Fruit fly (Drosophila melanogaster) whole organism, prepupa: ENCODE data around the gene CG16734.

Source experiments
- Blimp-1 ChIP-seq: fragments of 200-800 bp; sonication (Bioruptor generic); optimal IDR thresholded peaks from 3 replicates; lab custom pipeline; 2017; ENCODE audit warnings: missing biosample characterization, missing genetic modification characterization, mild to moderate bottlenecking, moderate library complexity, missing genetic modification reagents
- CG10631 ChIP-seq: fragments of 200-800 bp; sonication (Bioruptor generic); optimal IDR thresholded peaks from 2 replicates; lab custom pipeline; 2016; ENCODE audit warnings: missing biosample characterization, missing genetic modification characterization
- CG10669 ChIP-seq: fragments of 200-800 bp; sonication (Bioruptor generic); optimal IDR thresholded peaks from 3 replicates; lab custom pipeline; 2018; ENCODE audit warnings: missing biosample characterization, mild to moderate bottlenecking, missing genetic modification characterization, moderate library complexity
- CG11902 ChIP-seq: fragments of 200-800 bp; sonication (Bioruptor generic); optimal IDR thresholded peaks from 3 replicates; lab custom pipeline; 2016; ENCODE audit warnings: missing biosample characterization, missing genetic modification characterization
- CG15336 ChIP-seq: fragments of 200-800 bp; sonication (Bioruptor generic); IDR thresholded peaks from 2 replicates; pipeline ENCODE4 v1.3.6; 2022; ENCODE audit warnings: missing biosample characterization, missing genetic modification characterization
- CG1621 ChIP-seq: fragments of 200-800 bp; sonication (Bioruptor generic); optimal IDR thresholded peaks from 3 replicates; lab custom pipeline; 2018; ENCODE audit warnings: missing biosample characterization, mild to moderate bottlenecking, missing genetic modification characterization
- CG16779 ChIP-seq: fragments of 200-800 bp; sonication (Bioruptor generic); optimal IDR thresholded peaks from 3 replicates; lab custom pipeline; 2017; ENCODE audit warnings: missing biosample characterization, mild to moderate bottlenecking, missing genetic modification characterization
- CG3032 ChIP-seq: fragments of 200-800 bp; optimal IDR thresholded peaks from 2 replicates; lab custom pipeline; 2019; ENCODE audit warnings: missing biosample characterization, mild to moderate bottlenecking, missing genetic modification characterization, moderate library complexity
- CG32006 ChIP-seq: fragments of 200-800 bp; sonication (Bioruptor generic); optimal IDR thresholded peaks from 3 replicates; lab custom pipeline; 2017; ENCODE audit warnings: missing biosample characterization, mild to moderate bottlenecking, missing genetic modification characterization
- CG3919 ChIP-seq: fragments of 200-800 bp; sonication (Bioruptor generic); optimal IDR thresholded peaks from 3 replicates; lab custom pipeline; 2016; ENCODE audit warnings: missing biosample characterization, missing genetic modification characterization
- CG4318 ChIP-seq: fragments of 200-800 bp; sonication (Bioruptor generic); optimal IDR thresholded peaks from 3 replicates; lab custom pipeline; 2017; ENCODE audit warnings: missing biosample characterization, mild to moderate bottlenecking, missing genetic modification characterization
- CG6163 ChIP-seq: fragments of 200-800 bp; sonication (Bioruptor generic); IDR thresholded peaks from 3 replicates; pipeline ENCODE4 v1.3.6; 2022; ENCODE audit warnings: missing biosample characterization, missing genetic modification characterization
- CG6276 ChIP-seq: fragments of 200-800 bp; sonication (Bioruptor generic); optimal IDR thresholded peaks from 2 replicates; lab custom pipeline; 2017; ENCODE audit warnings: missing biosample characterization, mild to moderate bottlenecking, missing genetic modification characterization
- CG6792 ChIP-seq: fragments of 200-800 bp; sonication (Bioruptor generic); optimal IDR thresholded peaks from 3 replicates; lab custom pipeline; 2016; ENCODE audit warnings: missing biosample characterization, missing genetic modification characterization
- CG7368 ChIP-seq: fragments of 200-800 bp; sonication (Bioruptor generic); optimal IDR thresholded peaks from 3 replicates; lab custom pipeline; 2016; ENCODE audit warnings: missing biosample characterization, missing genetic modification characterization
- CG8119 ChIP-seq: fragments of 200-800 bp; sonication (Bioruptor generic); IDR thresholded peaks from 3 replicates; pipeline ENCODE4 v1.3.6; 2022; ENCODE audit warnings: missing biosample characterization, missing genetic modification characterization
- CG8319 ChIP-seq: fragments of 200-800 bp; sonication (Bioruptor generic); optimal IDR thresholded peaks from 3 replicates; lab custom pipeline; 2016; ENCODE audit warnings: missing biosample characterization, missing genetic modification characterization
- CG8632 ChIP-seq: fragments of 200-800 bp; sonication (Bioruptor generic); optimal IDR thresholded peaks from 3 replicates; lab custom pipeline; 2016; ENCODE audit warnings: missing biosample characterization, missing genetic modification characterization
- CG9139 ChIP-seq: fragments of 200-800 bp; sonication (Bioruptor generic); optimal IDR thresholded peaks from 3 replicates; lab custom pipeline; 2017; ENCODE audit warnings: missing biosample characterization, mild to moderate bottlenecking, missing genetic modification characterization
- Eip75B ChIP-seq: fragments of 200-800 bp; sonication (Bioruptor generic); optimal IDR thresholded peaks from 3 replicates; lab custom pipeline; 2016; ENCODE audit warnings: missing biosample characterization, missing genetic modification characterization
- Eip78C ChIP-seq: fragments of 200-800 bp; sonication (Bioruptor generic); peaks from one replicate; lab custom pipeline; 2016; ENCODE audit warnings: missing biosample characterization, missing genetic modification characterization
- Eip93F ChIP-seq: fragments of 200-800 bp; sonication (Bioruptor generic); optimal IDR thresholded peaks from 2 replicates; lab custom pipeline; 2016; ENCODE audit warnings: missing biosample characterization, mild to moderate bottlenecking, missing genetic modification characterization
- Hr38 ChIP-seq: sonication (Bioruptor generic); optimal IDR thresholded peaks from 2 replicates; lab custom pipeline; 2016; ENCODE audit warnings: missing biosample characterization, missing genetic modification characterization
- Hr4 ChIP-seq: fragments of 200-800 bp; sonication (Bioruptor generic); optimal IDR thresholded peaks from 3 replicates; lab custom pipeline; 2016; ENCODE audit warnings: missing biosample characterization, missing genetic modification characterization
- Lpt ChIP-seq: fragments of 200-800 bp; sonication (Bioruptor generic); optimal IDR thresholded peaks from 3 replicates; lab custom pipeline; 2016; ENCODE audit warnings: missing biosample characterization, missing genetic modification characterization
- OdsH ChIP-seq: fragments of 200-800 bp; sonication (Bioruptor generic); optimal IDR thresholded peaks from 3 replicates; lab custom pipeline; 2016; ENCODE audit warnings: missing biosample characterization, missing genetic modification characterization
- Smox ChIP-seq: fragments of 200-800 bp; sonication (Bioruptor generic); optimal IDR thresholded peaks from 3 replicates; lab custom pipeline; 2016; ENCODE audit warnings: missing biosample characterization, missing genetic modification characterization
- Sox14 ChIP-seq: fragments of 200-800 bp; sonication (Bioruptor generic); optimal IDR thresholded peaks from 3 replicates; lab custom pipeline; 2016; ENCODE audit warnings: missing biosample characterization, missing genetic modification characterization
- Sox15 ChIP-seq: fragments of 200-800 bp; sonication (Bioruptor generic); optimal IDR thresholded peaks from 3 replicates; lab custom pipeline; 2016; ENCODE audit warnings: missing biosample characterization, missing genetic modification characterization
- cyc ChIP-seq: fragments of 200-800 bp; sonication (Bioruptor generic); optimal IDR thresholded peaks from 3 replicates; lab custom pipeline; 2016; ENCODE audit warnings: missing biosample characterization, missing genetic modification characterization
- eg ChIP-seq: fragments of 200-800 bp; sonication (Bioruptor generic); IDR thresholded peaks from 3 replicates; pipeline ENCODE4 v1.3.6; 2022; ENCODE audit warnings: missing biosample characterization, missing genetic modification characterization
- esn ChIP-seq: fragments of 200-800 bp; sonication (Bioruptor generic); optimal IDR thresholded peaks from 2 replicates; lab custom pipeline; 2016; ENCODE audit warnings: missing biosample characterization, mild to moderate bottlenecking, missing genetic modification characterization, moderate library complexity
- fd59A ChIP-seq: fragments of 200-800 bp; sonication (Bioruptor generic); optimal IDR thresholded peaks from 2 replicates; lab custom pipeline; 2017; ENCODE audit warnings: missing biosample characterization, mild to moderate bottlenecking, missing genetic modification characterization, missing genetic modification reagents
- fd85E ChIP-seq: fragments of 200-800 bp; sonication (Bioruptor generic); optimal IDR thresholded peaks from 3 replicates; lab custom pipeline; 2016; ENCODE audit warnings: missing biosample characterization, missing genetic modification characterization
- fkh ChIP-seq: fragments of 200-800 bp; sonication (Bioruptor generic); optimal IDR thresholded peaks from 3 replicates; lab custom pipeline; 2017; ENCODE audit warnings: missing biosample characterization, mild to moderate bottlenecking, missing genetic modification characterization, moderate library complexity
- lz ChIP-seq: fragments of 200-800 bp; sonication (Bioruptor generic); optimal IDR thresholded peaks from 3 replicates; lab custom pipeline; 2016; ENCODE audit warnings: missing biosample characterization, missing genetic modification characterization
- net ChIP-seq: fragments of 200-800 bp; sonication (Bioruptor generic); optimal IDR thresholded peaks from 3 replicates; lab custom pipeline; 2016; ENCODE audit warnings: missing biosample characterization, missing genetic modification characterization
- pdm3 ChIP-seq: fragments of 200-800 bp; sonication (Bioruptor generic); optimal IDR thresholded peaks from 3 replicates; lab custom pipeline; 2016; ENCODE audit warnings: missing biosample characterization, missing genetic modification characterization
- salr ChIP-seq, 2 experiments: fragments of 200-800 bp; sonication (Bioruptor generic); optimal IDR thresholded peaks; 3 replicates each; lab custom pipeline; 2016 to 2018; ENCODE audit warnings: missing biosample characterization in 2 of 2, missing genetic modification characterization in 2 of 2, mild to moderate bottlenecking in 1 of 2
- spab ChIP-seq: fragments of 200-800 bp; sonication (Bioruptor generic); optimal IDR thresholded peaks from 2 replicates; lab custom pipeline; 2017; ENCODE audit warnings: missing biosample characterization, mild to moderate bottlenecking, missing genetic modification characterization, missing genetic modification reagents
- ss ChIP-seq, 2 experiments: fragments of 200-800 bp; sonication (Bioruptor generic); optimal IDR thresholded peaks; 2 replicates in 1 of 2; 3 replicates in 1 of 2; lab custom pipeline; 2017 to 2018; ENCODE audit warnings: mild to moderate bottlenecking in 2 of 2, missing biosample characterization in 2 of 2, missing genetic modification characterization in 2 of 2, moderate library complexity in 1 of 2
- svp ChIP-seq: fragments of 200-800 bp; sonication (Bioruptor generic); peaks from one replicate; lab custom pipeline; 2016; ENCODE audit warnings: missing biosample characterization, missing genetic modification characterization
- topi ChIP-seq: fragments of 200-800 bp; sonication (Bioruptor generic); optimal IDR thresholded peaks from 3 replicates; lab custom pipeline; 2016; ENCODE audit warnings: missing biosample characterization, missing genetic modification characterization

Gene CG16734

DNA sequence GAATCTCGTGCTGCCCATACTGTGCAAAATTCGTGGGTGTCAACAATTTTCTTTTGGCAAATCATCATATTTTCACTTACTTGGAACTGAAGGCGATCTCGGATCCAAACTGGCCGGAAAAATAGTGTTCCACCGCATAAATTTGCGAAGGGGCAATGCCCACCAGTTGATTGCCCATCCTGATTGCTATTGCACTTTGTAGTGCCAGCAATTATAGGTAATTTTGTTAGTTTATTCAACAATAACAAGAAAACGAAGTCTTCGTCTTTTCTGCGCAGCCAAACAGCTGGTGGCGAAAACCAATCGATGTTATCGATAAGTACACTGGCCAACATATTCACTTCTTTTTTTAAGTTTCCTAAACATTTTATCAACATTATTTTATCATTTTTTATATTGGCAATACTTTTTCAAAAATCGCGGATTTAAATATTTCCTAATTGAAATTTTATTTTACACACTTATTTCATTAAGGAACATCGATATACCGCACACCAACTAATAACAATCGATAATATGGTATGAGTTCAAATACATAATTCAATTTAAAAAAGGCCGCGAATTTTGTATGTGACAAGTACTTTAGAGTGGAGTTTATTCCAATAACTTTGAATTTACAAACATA, 9.2 kb upstream of the CG16734 start, which contains the start of gene Vps15 (continued):
- TF ChIP-seq CG1621 (tag; lab: Kevin White, UChicago) (no peak), CG6163 (peak; percentile 73), CG7368 (GFP tag; lab: Kevin White, UChicago) (peak; percentile 47), Blimp-1 (GFP tag; lab: Kevin White, UChicago) (no peak), CG11902 (GFP tag; lab: Kevin White, UChicago) (no peak), eg (GFP tag; lab: Robert Waterston, UW) (peak; percentile 78), Hr38 (GFP tag; lab: Kevin White, UChicago) (no peak), CG6792 (GFP tag; lab: Kevin White, UChicago) (peak; percentile 43), Eip93F (GFP tag; lab: Kevin White, UChicago) (no peak)
- TF ChIP-seq, all 60 proteins: peak for 40

DNA sequence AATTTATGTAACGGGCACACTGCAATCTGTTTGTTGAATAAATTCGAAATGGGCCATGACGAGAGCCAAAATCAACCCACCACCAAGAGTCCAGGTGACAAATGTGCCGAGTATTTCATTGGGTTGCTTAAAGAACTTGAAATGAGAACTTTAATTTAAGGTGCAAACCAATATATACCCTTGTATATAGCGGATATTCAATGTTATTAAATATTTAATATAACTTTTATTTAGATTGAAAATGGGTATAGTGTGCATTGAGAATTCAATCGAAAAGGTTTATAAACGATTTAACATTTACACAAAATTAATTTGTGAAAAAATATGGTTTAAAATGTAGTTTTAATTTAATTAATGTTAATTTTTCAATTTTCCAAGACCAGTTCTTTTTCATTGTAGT, 8.5 kb upstream of the CG16734 start, which contains the start of gene CG8420:
Gene CG8420 (plus strand): TSS at position 284 of the 400 bp plus-strand sequence.
- TF ChIP-seq Eip75B, result no peak
- TF ChIP-seq CG4318 (GFP tag; lab: Kevin White, UChicago), result no peak
- no peak for TF ChIP-seq CG8319 (GFP tag; lab: Kevin White, UChicago)
- TF ChIP-seq CG3919 (GFP tag; lab: Kevin White, UChicago), result no peak
- TF ChIP-seq CG8119 (GFP tag; lab: Robert Waterston, UW), result no peak
- no peak for TF ChIP-seq CG8632
- TF ChIP-seq Smox (GFP tag; lab: Kevin White, UChicago), result no peak
- no peak for TF ChIP-seq CG11902 (GFP tag; lab: Kevin White, UChicago)

DNA sequence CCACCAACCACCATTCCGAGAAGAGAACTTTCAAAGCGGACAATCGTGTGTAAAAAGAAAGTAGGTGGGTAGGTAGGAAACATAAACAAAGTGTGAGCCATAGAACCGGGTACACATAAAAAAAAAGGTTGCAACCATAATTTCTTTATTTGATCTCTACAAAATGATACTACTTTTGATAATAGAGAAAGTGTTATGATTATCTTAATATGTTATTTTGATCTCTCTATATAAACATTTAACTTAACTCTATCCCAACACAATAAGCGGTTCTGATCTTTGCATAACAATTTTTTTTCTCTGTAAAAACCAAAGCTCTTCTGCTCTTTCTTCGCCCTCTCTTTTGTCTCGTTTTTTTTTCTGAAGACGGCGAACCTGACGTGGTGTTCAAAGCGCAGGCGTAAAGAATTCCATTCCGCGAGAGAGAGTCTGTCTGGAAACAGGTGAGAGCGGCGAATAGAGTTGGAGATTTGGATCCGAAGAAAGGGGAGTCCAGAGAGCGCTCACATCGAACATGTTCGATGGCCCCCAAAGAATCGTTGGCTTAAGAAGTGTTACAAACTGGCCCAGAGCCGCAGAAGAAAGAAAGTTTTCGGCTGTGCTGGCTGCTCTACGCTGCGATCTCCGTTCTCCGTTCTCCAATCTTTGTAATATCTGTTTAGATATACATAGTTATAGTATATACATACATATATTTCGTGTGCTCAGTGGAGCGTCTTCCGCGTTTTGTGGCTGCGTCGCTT, 7.8 kb upstream of the CG16734 start:
- TF ChIP-seq CG8119 (GFP tag; lab: Robert Waterston, UW) (peak; percentile 84), CG8632 (peak; percentile 81), ss (GFP tag; optimal IDR thresholded peaks at IDR 0.05; lab: Kevin White, UChicago) (peak; percentile 59 to 72), Eip78C (peak; percentile 96), topi (GFP tag; lab: Kevin White, UChicago) (peak; percentile 94), CG6276 (GFP tag; lab: Kevin White, UChicago) (peak; percentile 79), Eip93F (GFP tag; lab: Kevin White, UChicago) (peak; percentile 68), Sox15 (GFP tag; lab: Kevin White, UChicago) (peak; percentile 46), CG3919 (GFP tag; lab: Kevin White, UChicago) (peak; percentile 86), cyc (GFP tag; lab: Kevin White, UChicago) (peak; percentile 86), CG10631 (peak; percentile 82), CG11902 (GFP tag; lab: Kevin White, UChicago) (peak; percentile 46), lz (GFP tag; lab: Kevin White, UChicago) (peak; percentile 89), CG9139 (GFP tag; lab: Kevin White, UChicago) (peak; percentile 56), CG8319 (GFP tag; lab: Kevin White, UChicago) (peak; percentile 61), CG16779 (tag; lab: Kevin White, UChicago) (peak; percentile 60), net (peak; percentile 61), pdm3 (GFP tag; lab: Kevin White, UChicago) (peak; percentile 81), Sox14 (GFP tag; lab: Kevin White, UChicago) (peak; percentile 90), svp (GFP tag; lab: Kevin White, UChicago) (peak; percentile 96), salr (GFP tag; optimal IDR thresholded peaks at IDR 0.05; lab: Kevin White, UChicago) (peak in 1 of 2 experiments; percentile 78), CG3032 (tag; lab: Kevin White, UChicago) (peak; percentile 66), Hr4 (GFP tag; lab: Kevin White, UChicago) (peak; percentile 83), fd59A (GFP tag; lab: Kevin White, UChicago) (peak; percentile 33), esn (peak; percentile 95), CG1621 (tag; lab: Kevin White, UChicago) (peak; percentile 54), OdsH (GFP tag; lab: Kevin White, UChicago) (peak; percentile 73), Lpt (GFP tag; lab: Kevin White, UChicago) (peak; percentile 69), CG15336 (peak; percentile 86), fkh (GFP tag; lab: Kevin White, UChicago) (peak; percentile 37), Eip75B (peak; percentile 92), Hr38 (GFP tag; lab: Kevin White, UChicago) (no peak), eg (GFP tag; lab: Robert Waterston, UW) (peak; percentile 78), spab (peak; percentile 55), CG32006 (GFP tag; lab: Kevin White, UChicago) (peak; percentile 82), fd85E (GFP tag; lab: Kevin White, UChicago) (peak; percentile 28), CG10669 (GFP tag; lab: Kevin White, UChicago) (peak; percentile 63)
